Worm (Caenorhabditis elegans) whole organism, early embryonic: ENCODE data around the gene yif-1.

ENCODE experiments used
- B0310.2 ChIP-seq: sonication (generic microtip); optimal IDR thresholded peaks from 2 replicates; lab custom pipeline; 2016; ENCODE audit warnings: mild to moderate bottlenecking, missing genetic modification characterization, missing compliant biosample characterization
- F13C5.2 ChIP-seq: sonication (generic microtip); optimal IDR thresholded peaks from 2 replicates; lab custom pipeline; 2017; ENCODE audit warnings: mild to moderate bottlenecking, missing genetic modification characterization, inconsistent platforms, missing compliant biosample characterization
- aly-1 ChIP-seq: sonication (generic microtip); optimal IDR thresholded peaks from 2 replicates; lab custom pipeline; 2016; ENCODE audit warnings: missing genetic modification characterization, missing compliant biosample characterization
- ama-1 ChIP-seq: fragments of 150-350 bp; optimal IDR thresholded peaks from 2 replicates; lab custom pipeline; 2014
- ceh-13 ChIP-seq: fragments of 200-800 bp; sonication (Bioruptor generic); optimal IDR thresholded peaks from 2 replicates; lab custom pipeline; 2018; ENCODE audit warnings: mild to moderate bottlenecking, missing genetic modification characterization, missing compliant biosample characterization
- ceh-36 ChIP-seq: sonication (generic microtip); optimal IDR thresholded peaks from 2 replicates; lab custom pipeline; 2016; ENCODE audit warnings: missing genetic modification characterization, inconsistent platforms, missing compliant biosample characterization
- ets-7 ChIP-seq: sonication (generic microtip); optimal IDR thresholded peaks from 2 replicates; lab custom pipeline; 2016; ENCODE audit warnings: missing genotype, missing genetic modification characterization, missing compliant biosample characterization
- flt-1 ChIP-seq: fragments of 200-800 bp; sonication (Bioruptor generic); IDR thresholded peaks from 2 replicates; pipeline ENCODE4 v1.3.6; 2022; ENCODE audit warnings: missing genetic modification characterization, missing compliant biosample characterization
- hmbx-1 ChIP-seq: sonication (generic microtip); optimal IDR thresholded peaks from 2 replicates; lab custom pipeline; 2016; ENCODE audit warnings: mild to moderate bottlenecking, missing genetic modification characterization, missing compliant biosample characterization
- hmg-4 ChIP-seq: fragments of 200-800 bp; sonication (Bioruptor generic); optimal IDR thresholded peaks from 2 replicates; lab custom pipeline; 2018; ENCODE audit warnings: mild to moderate bottlenecking, missing genetic modification characterization, missing compliant biosample characterization
- hnd-1 ChIP-seq: sonication (generic microtip); optimal IDR thresholded peaks from 2 replicates; lab custom pipeline; 2016; ENCODE audit warnings: missing genetic modification characterization, missing compliant biosample characterization
- pes-1 ChIP-seq: fragments of 200-800 bp; sonication (Bioruptor generic); IDR thresholded peaks from 2 replicates; pipeline ENCODE4 v1.3.6; 2022; ENCODE audit warnings: missing genetic modification reagents, missing genetic modification characterization, missing compliant biosample characterization
- scrt-1 ChIP-seq: fragments of 200-800 bp; sonication (Bioruptor generic); IDR thresholded peaks from 2 replicates; pipeline ENCODE4 v1.3.6; 2022; ENCODE audit warnings: missing genetic modification characterization, missing compliant biosample characterization
- sea-1 ChIP-seq: fragments of 200-800 bp; sonication (Bioruptor generic); conservative IDR thresholded peaks from 2 replicates; pipeline ENCODE4 v1.3.6; 2022; ENCODE audit warnings: missing genetic modification characterization, missing compliant biosample characterization
- tbx-11 ChIP-seq: fragments of 200-800 bp; sonication (Bioruptor generic); IDR thresholded peaks from 2 replicates; pipeline ENCODE4 v1.3.6; 2022; ENCODE audit warnings: missing genetic modification characterization, missing compliant biosample characterization
- tbx-37 ChIP-seq: fragments of 200-800 bp; sonication (Bioruptor generic); conservative IDR thresholded peaks from 2 replicates; pipeline ENCODE4 v1.3.6; 2022; ENCODE audit warnings: missing genetic modification reagents, missing genetic modification characterization, missing compliant biosample characterization
- tra-4 ChIP-seq: sonication (generic microtip); optimal IDR thresholded peaks from 2 replicates; lab custom pipeline; 2017; ENCODE audit warnings: missing genetic modification characterization, missing compliant biosample characterization

The yif-1 gene

ce11 chrV:10051855-10052254 lies 2.9 kb downstream of the yif-1 start, which contains the start of gene str-118:
Gene str-118, plus strand, starts transcription at chrV:10052155.
- TF ChIP-seq F13C5.2 (tag; lab: Kevin White, UChicago) = no peak
- TF ChIP-seq hnd-1 (tag; lab: Kevin White, UChicago) = no peak
- no peak for TF ChIP-seq tbx-11 (GFP tag; lab: Robert Waterston, UW)
- no peak for TF ChIP-seq sea-1 (GFP tag; lab: Robert Waterston, UW)
- no peak for TF ChIP-seq scrt-1 (GFP tag; lab: Robert Waterston, UW)
- TF ChIP-seq B0310.2 (tag; lab: Kevin White, UChicago) = no peak
- no peak for TF ChIP-seq ama-1 (lab: Kevin White, UChicago)
- TF ChIP-seq hmbx-1 (tag; lab: Kevin White, UChicago) = no peak
- TF ChIP-seq tra-4 (tag; lab: Kevin White, UChicago) = no peak
- TF ChIP-seq tbx-37 (GFP tag; lab: Robert Waterston, UW) = no peak
- TF ChIP-seq ets-7 (tag; lab: Kevin White, UChicago) = no peak
- no peak for TF ChIP-seq pes-1 (GFP tag; lab: Robert Waterston, UW)
- no peak for TF ChIP-seq hmg-4 (GFP tag; lab: Kevin White, UChicago)
- no peak for TF ChIP-seq ceh-36 (tag; lab: Kevin White, UChicago)
- no peak for TF ChIP-seq aly-1 (tag; lab: Kevin White, UChicago)
- TF ChIP-seq ceh-13 (GFP tag; lab: Kevin White, UChicago) = no peak
- TF ChIP-seq flt-1 (GFP tag; lab: Robert Waterston, UW) = no peak

- 0 out of 2 replicates have a peak, but pooled peaks have one; percentile 29 for TF ChIP-seq scrt-1 (GFP tag; lab: Robert Waterston, UW)
- 0 out of 2 replicates have a peak, but pooled peaks have one; percentile 60 for TF ChIP-seq pes-1 (GFP tag; lab: Robert Waterston, UW)
- TF ChIP-seq tbx-11 (GFP tag; lab: Robert Waterston, UW) = 0 out of 2 replicates have a peak, but pooled peaks have one; percentile 12
These were observed 5.4 kb downstream of the yif-1 start for ce11 chrV:10049192-10049816.

ce11 chrV:10047189-10047588 lies 7.5 kb downstream of the yif-1 start:
- TF ChIP-seq sea-1 (GFP tag; lab: Robert Waterston, UW) = no peak
- TF ChIP-seq scrt-1 (GFP tag; lab: Robert Waterston, UW) = no peak
- TF ChIP-seq ets-7 (tag; lab: Kevin White, UChicago) = no peak
- no peak for TF ChIP-seq flt-1 (GFP tag; lab: Robert Waterston, UW)
- TF ChIP-seq hmbx-1 (tag; lab: Kevin White, UChicago) = no peak
- no peak for TF ChIP-seq B0310.2 (tag; lab: Kevin White, UChicago)
- TF ChIP-seq hnd-1 (tag; lab: Kevin White, UChicago) = no peak
- no peak for TF ChIP-seq tbx-37 (GFP tag; lab: Robert Waterston, UW)
- no peak for TF ChIP-seq ceh-36 (tag; lab: Kevin White, UChicago)
- TF ChIP-seq ceh-13 (GFP tag; lab: Kevin White, UChicago) = no peak
- TF ChIP-seq tbx-11 (GFP tag; lab: Robert Waterston, UW) = no peak
- no peak for TF ChIP-seq aly-1 (tag; lab: Kevin White, UChicago)

ce11 chrV:10046503-10046902 lies 8.2 kb downstream of the yif-1 start:
- no peak for TF ChIP-seq sea-1 (GFP tag; lab: Robert Waterston, UW)
- TF ChIP-seq ama-1 (lab: Kevin White, UChicago) = no peak
- TF ChIP-seq ceh-13 (GFP tag; lab: Kevin White, UChicago) = no peak
- TF ChIP-seq ets-7 (tag; lab: Kevin White, UChicago) = no peak
- no peak for TF ChIP-seq hmg-4 (GFP tag; lab: Kevin White, UChicago)

- TF ChIP-seq scrt-1 (GFP tag; lab: Robert Waterston, UW) (no peak), tbx-11 (GFP tag; lab: Robert Waterston, UW) (no peak), hmg-4 (GFP tag; lab: Kevin White, UChicago) (no peak), tra-4 (tag; lab: Kevin White, UChicago) (no peak), ama-1 (lab: Kevin White, UChicago) (no peak), flt-1 (GFP tag; lab: Robert Waterston, UW) (no peak), ceh-36 (tag; lab: Kevin White, UChicago) (no peak), aly-1 (tag; lab: Kevin White, UChicago) (no peak), hnd-1 (tag; lab: Kevin White, UChicago) (no peak)
These were observed 10.0 kb downstream of the yif-1 start for ce11 chrV:10044735-10045134.

- TF ChIP-seq tbx-11 (GFP tag; lab: Robert Waterston, UW) (no peak), scrt-1 (GFP tag; lab: Robert Waterston, UW) (no peak), ceh-13 (GFP tag; lab: Kevin White, UChicago) (no peak), hmbx-1 (tag; lab: Kevin White, UChicago) (no peak), B0310.2 (tag; lab: Kevin White, UChicago) (no peak), ama-1 (lab: Kevin White, UChicago) (no peak), tbx-37 (GFP tag; lab: Robert Waterston, UW) (no peak), pes-1 (GFP tag; lab: Robert Waterston, UW) (no peak)
These were observed 11.4 kb downstream of the yif-1 start, which contains the start of gene T06E8.8 for ce11 chrV:10043234-10043796. Gene T06E8.8, plus strand, starts transcription at chrV:10043746.

ce11 chrV:10042254-10042653 lies 12.5 kb downstream of the yif-1 start:
- no peak for TF ChIP-seq B0310.2 (tag; lab: Kevin White, UChicago)
- no peak for TF ChIP-seq ama-1 (lab: Kevin White, UChicago)
- TF ChIP-seq F13C5.2 (tag; lab: Kevin White, UChicago) = peak; percentile 47
- no peak for TF ChIP-seq ets-7 (tag; lab: Kevin White, UChicago)
- no peak for TF ChIP-seq tra-4 (tag; lab: Kevin White, UChicago)
- TF ChIP-seq flt-1 (GFP tag; lab: Robert Waterston, UW) = 0 out of 2 replicates have a peak, but pooled peaks have one; percentile 9
- TF ChIP-seq hmg-4 (GFP tag; lab: Kevin White, UChicago) = no peak
- no peak for TF ChIP-seq sea-1 (GFP tag; lab: Robert Waterston, UW)
- TF ChIP-seq aly-1 (tag; lab: Kevin White, UChicago) = no peak
- no peak for TF ChIP-seq ceh-36 (tag; lab: Kevin White, UChicago)
